Worm (Caenorhabditis elegans) whole organism, L2 larva: ENCODE results near the gene srt-67.

Source experiments
- elt-3 ChIP-seq: sonication (generic microtip); optimal IDR thresholded peaks from 2 replicates; lab custom pipeline; 2017; ENCODE audit warnings: missing biosample characterization, missing genetic modification characterization
- lsy-2 ChIP-seq, 2 experiments: fragments of 150-350 bp in 1 of 2; sonication (generic microtip) in 1 of 2; optimal IDR thresholded peaks; 2 replicates each; lab custom pipeline; 2014 to 2017; ENCODE audit warnings: missing biosample characterization in 2 of 2, missing genetic modification characterization in 2 of 2
- nhr-11 ChIP-seq: fragments of 150-350 bp; optimal IDR thresholded peaks from 2 replicates; lab custom pipeline; 2014; ENCODE audit warnings: missing biosample characterization, missing genetic modification characterization
- nhr-23 ChIP-seq: fragments of 150-350 bp; optimal IDR thresholded peaks from 2 replicates; lab custom pipeline; 2014; ENCODE audit warnings: missing biosample characterization, missing genetic modification reagents, missing genetic modification characterization
- nhr-25 ChIP-seq: fragments of 150-350 bp; sonication (generic microtip); optimal IDR thresholded peaks from 3 replicates; lab custom pipeline; 2014; ENCODE audit warnings: missing biosample characterization, missing genetic modification characterization

DNA sequence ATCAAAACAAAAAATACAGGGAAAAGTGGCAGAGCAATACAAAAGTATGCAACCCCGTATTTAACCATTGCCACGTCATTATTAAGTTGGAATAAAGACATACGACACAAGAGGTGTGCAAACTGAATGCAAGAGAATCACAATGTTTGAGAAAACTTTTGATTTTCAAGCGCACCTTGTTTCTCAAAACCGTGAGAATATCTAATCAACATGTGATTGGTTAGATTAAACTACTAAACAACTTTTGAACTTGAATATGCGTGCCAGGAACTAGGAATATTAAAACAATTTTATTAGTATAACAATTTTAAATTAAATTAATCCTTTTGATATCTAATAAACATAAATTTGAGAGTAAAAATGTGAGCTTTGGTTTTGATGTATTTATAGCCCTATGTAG is 2.2 kb upstream of the srt-67 start, which contains the start of gene srt-70:
- TF ChIP-seq nhr-23, result no peak
- no peak for TF ChIP-seq elt-3 (tag; lab: Kevin White, UChicago)
- no peak for TF ChIP-seq lsy-2 (tag; optimal IDR thresholded peaks at IDR 0.05; lab: Kevin White, UChicago)
- no peak for TF ChIP-seq nhr-11 (tag; lab: Kevin White, UChicago)
- no peak for TF ChIP-seq nhr-25 (tag; lab: Kevin White, UChicago)
